Fruit fly (Drosophila melanogaster) whole organism, wandering third instar larva: Measurements from ENCODE around the gene CG33160.

ENCODE experiments used
- Abd-B ChIP-seq: fragments of >200 bp; optimal IDR thresholded peaks from 2 replicates; lab custom pipeline; 2017; ENCODE audit warnings: missing biosample characterization, missing genetic modification characterization
- CG32264 ChIP-seq: fragments of 200-800 bp; sonication (Bioruptor generic); optimal IDR thresholded peaks from 2 replicates; lab custom pipeline; 2016; ENCODE audit warnings: missing biosample characterization, missing genetic modification characterization
- CG9705 ChIP-seq: fragments of 200-800 bp; sonication (Bioruptor generic); optimal IDR thresholded peaks from 2 replicates; lab custom pipeline; 2018; ENCODE audit warnings: missing biosample characterization, mild to moderate bottlenecking, missing genetic modification characterization
- CrebA ChIP-seq: fragments of 200-800 bp; sonication (Bioruptor generic); optimal IDR thresholded peaks from 2 replicates; lab custom pipeline; 2016; ENCODE audit warnings: missing biosample characterization, mild to moderate bottlenecking, missing genetic modification characterization, borderline replicate concordance
- Dfd ChIP-seq: fragments of >200 bp; optimal IDR thresholded peaks from 2 replicates; lab custom pipeline; 2017; ENCODE audit warnings: missing biosample characterization, missing genetic modification characterization
- Dif ChIP-seq: fragments of 200-275, 200-300 bp; sonication (Bioruptor generic); optimal IDR thresholded peaks from 2 replicates; lab custom pipeline; 2018; ENCODE audit warnings: missing biosample characterization, missing genetic modification characterization; ENCODE audit not compliant: partially characterized antibody
- GATAd ChIP-seq: sonication (Bioruptor generic); optimal IDR thresholded peaks from 2 replicates; lab custom pipeline; 2016; ENCODE audit warnings: missing biosample characterization, missing genetic modification characterization
- HLH106 ChIP-seq: fragments of 200-800 bp; optimal IDR thresholded peaks from 3 replicates; lab custom pipeline; 2019; ENCODE audit warnings: missing biosample characterization, mild to moderate bottlenecking, missing genetic modification characterization, moderate library complexity
- Hnf4 ChIP-seq: fragments of 200-800 bp; sonication (Bioruptor generic); optimal IDR thresholded peaks from 2 replicates; lab custom pipeline; 2016; ENCODE audit warnings: missing biosample characterization, mild to moderate bottlenecking, missing genetic modification characterization
- Hr78 ChIP-seq: fragments of >200 bp; optimal IDR thresholded peaks from 2 replicates; lab custom pipeline; 2017; ENCODE audit warnings: missing biosample characterization, missing genetic modification characterization
- Hr83 ChIP-seq: fragments of 200-300 bp; sonication (Bioruptor generic); optimal IDR thresholded peaks from 2 replicates; lab custom pipeline; 2016; ENCODE audit warnings: missing biosample characterization, mild to moderate bottlenecking, missing genetic modification characterization, moderate library complexity; ENCODE audit not compliant: poor library complexity, severe bottlenecking
- Jra ChIP-seq: sonication (Bioruptor generic); optimal IDR thresholded peaks from 2 replicates; lab custom pipeline; 2016; ENCODE audit warnings: missing biosample characterization, missing genetic modification characterization
- Mio ChIP-seq: sonication (Bioruptor generic); optimal IDR thresholded peaks from 2 replicates; lab custom pipeline; 2016; ENCODE audit warnings: missing biosample characterization, missing genetic modification characterization
- Myc ChIP-seq: fragments of >200 bp; optimal IDR thresholded peaks from 2 replicates; lab custom pipeline; 2017
- N ChIP-seq: fragments of >200 bp; optimal IDR thresholded peaks from 2 replicates; lab custom pipeline; 2018; ENCODE audit warnings: missing biosample characterization, missing external identifiers, missing genetic modification characterization
- OdsH ChIP-seq: fragments of 200-800 bp; sonication (Bioruptor generic); optimal IDR thresholded peaks from 2 replicates; lab custom pipeline; 2016; ENCODE audit warnings: missing biosample characterization, mild to moderate bottlenecking, missing genetic modification characterization
- Rel ChIP-seq, 2 experiments: fragments of 200-800 bp; sonication (Bioruptor generic) in 1 of 2; optimal IDR thresholded peaks; 2 replicates in 1 of 2; 3 replicates in 1 of 2; lab custom pipeline; 2016 to 2019; ENCODE audit warnings: mild to moderate bottlenecking in 2 of 2, missing biosample characterization in 2 of 2, missing genetic modification characterization in 2 of 2, moderate library complexity in 1 of 2
- Sp1 ChIP-seq: fragments of 200-800 bp; sonication (Bioruptor generic); optimal IDR thresholded peaks from 3 replicates; lab custom pipeline; 2019; ENCODE audit warnings: missing biosample characterization, mild to moderate bottlenecking, missing genetic modification characterization, moderate library complexity
- Vsx2 ChIP-seq: fragments of 200-300, 225-300 bp; sonication (Bioruptor generic); optimal IDR thresholded peaks from 2 replicates; lab custom pipeline; 2018; ENCODE audit warnings: missing biosample characterization, missing genetic modification characterization; ENCODE audit not compliant: partially characterized antibody
- br ChIP-seq: fragments of 200-800 bp; sonication (Bioruptor generic); optimal IDR thresholded peaks from 2 replicates; lab custom pipeline; 2016; ENCODE audit warnings: missing biosample characterization, missing genetic modification characterization
- brk ChIP-seq: fragments of 200-800 bp; sonication (Bioruptor generic); optimal IDR thresholded peaks from 2 replicates; lab custom pipeline; 2016; ENCODE audit warnings: missing biosample characterization, mild to moderate bottlenecking, missing genetic modification characterization
- dl ChIP-seq, 2 experiments: fragments of 175-275, 200-275 bp in 1 of 2; fragments of 200-275 bp in 1 of 2; sonication (Bioruptor generic); optimal IDR thresholded peaks; lab custom pipeline; 2018; ENCODE audit warnings: mild to moderate bottlenecking in 2 of 2, missing biosample characterization in 2 of 2, missing genetic modification characterization in 2 of 2, moderate library complexity in 2 of 2; ENCODE audit not compliant: partially characterized antibody in 2 of 2, insufficient read depth in 1 of 2
- dmrt93B ChIP-seq: fragments of 200-800 bp; sonication (Bioruptor generic); optimal IDR thresholded peaks from 2 replicates; lab custom pipeline; 2018; ENCODE audit warnings: missing biosample characterization, mild to moderate bottlenecking, missing genetic modification characterization
- dsf ChIP-seq: sonication (Bioruptor generic); optimal IDR thresholded peaks from 2 replicates; lab custom pipeline; 2016; ENCODE audit warnings: missing biosample characterization, missing genetic modification characterization, borderline replicate concordance
- ey ChIP-seq: fragments of 200-800 bp; sonication (Bioruptor generic); optimal IDR thresholded peaks from 2 replicates; lab custom pipeline; 2016; ENCODE audit warnings: missing biosample characterization, missing genetic modification characterization
- foxo ChIP-seq, 2 experiments: fragments of 200-800 bp; sonication (Bioruptor generic); optimal IDR thresholded peaks; 2 replicates in 1 of 2; 3 replicates in 1 of 2; lab custom pipeline; 2016 to 2017; ENCODE audit warnings: missing biosample characterization in 2 of 2, missing genetic modification characterization in 2 of 2
- fru ChIP-seq: fragments of 200-800 bp; sonication (Bioruptor generic); optimal IDR thresholded peaks from 3 replicates; lab custom pipeline; 2016; ENCODE audit warnings: missing biosample characterization, mild to moderate bottlenecking, missing genetic modification characterization
- h ChIP-seq: fragments of 200-800 bp; sonication (Bioruptor generic); optimal IDR thresholded peaks from 3 replicates; lab custom pipeline; 2016; ENCODE audit warnings: missing biosample characterization, mild to moderate bottlenecking, missing genetic modification characterization
- jim ChIP-seq: fragments of 175-275, 200-325 bp; sonication (Bioruptor generic); optimal IDR thresholded peaks from 2 replicates; lab custom pipeline; 2016; ENCODE audit warnings: missing biosample characterization, mild to moderate bottlenecking, missing genetic modification characterization
- lola ChIP-seq: fragments of >200 bp; optimal IDR thresholded peaks from 2 replicates; lab custom pipeline; 2017; ENCODE audit warnings: missing biosample characterization, missing genetic modification characterization
- pan ChIP-seq: fragments of >200 bp; optimal IDR thresholded peaks from 2 replicates; lab custom pipeline; 2017
- psq ChIP-seq: fragments of 200-800 bp; sonication (Bioruptor generic); optimal IDR thresholded peaks from 3 replicates; lab custom pipeline; 2017; ENCODE audit warnings: missing biosample characterization, mild to moderate bottlenecking, missing genetic modification characterization, moderate library complexity
- rgr ChIP-seq: fragments of 200-800 bp; sonication (Bioruptor generic); optimal IDR thresholded peaks from 3 replicates; lab custom pipeline; 2016; ENCODE audit warnings: missing biosample characterization, mild to moderate bottlenecking, missing genetic modification characterization
- sage ChIP-seq: fragments of 200-800 bp; sonication (Bioruptor generic); optimal IDR thresholded peaks from 2 replicates; lab custom pipeline; 2016; ENCODE audit warnings: missing biosample characterization, mild to moderate bottlenecking, missing genetic modification characterization
- sv ChIP-seq: fragments of 200-800 bp; sonication (Bioruptor generic); optimal IDR thresholded peaks from 3 replicates; lab custom pipeline; 2016; ENCODE audit warnings: missing biosample characterization, missing genetic modification characterization
- tai ChIP-seq: sonication (Bioruptor generic); optimal IDR thresholded peaks from 2 replicates; lab custom pipeline; 2016; ENCODE audit warnings: missing biosample characterization, missing genetic modification characterization
- usp ChIP-seq: fragments of >200 bp; optimal IDR thresholded peaks from 2 replicates; lab custom pipeline; 2017; ENCODE audit warnings: missing biosample characterization, missing genetic modification characterization
- woc ChIP-seq: sonication (Bioruptor generic); optimal IDR thresholded peaks from 2 replicates; lab custom pipeline; 2016; ENCODE audit warnings: missing biosample characterization, mild to moderate bottlenecking, missing genetic modification characterization

CG33160 gene

dm6 chr3L:3246378-3247129 is 40.4 kb upstream of the CG33160 start:
- TF ChIP-seq Hr78 (GFP tag; lab: Kevin White, UChicago) (no peak), Sp1 (GFP tag; lab: Kevin White, UChicago) (peak; percentile 99), Dif (GFP tag; lab: Kevin White, UChicago) (peak; percentile 61), jim (GFP tag; lab: Kevin White, UChicago) (peak; percentile 99), rgr (peak; percentile 88), brk (GFP tag; lab: Kevin White, UChicago) (peak; percentile 89), Hnf4 (GFP tag; lab: Kevin White, UChicago) (peak; percentile 58), fru (GFP tag; lab: Kevin White, UChicago) (peak; percentile 96), Rel (GFP tag; optimal IDR thresholded peaks at IDR 0.05; lab: Kevin White, UChicago) (peak; percentile 100), Rel (tag; optimal IDR thresholded peaks at IDR 0.05; lab: Kevin White, UChicago) (peak; percentile 91), tai (peak; percentile 80), psq (GFP tag; lab: Kevin White, UChicago) (peak; percentile 87), dmrt93B (GFP tag; lab: Kevin White, UChicago) (peak; percentile 73), sage (GFP tag; lab: Kevin White, UChicago) (peak; percentile 97), GATAd (GFP tag; lab: Kevin White, UChicago) (peak; percentile 25), usp (GFP tag; lab: Kevin White, UChicago) (no peak), Dfd (no peak), Vsx2 (GFP tag; lab: Kevin White, UChicago) (no peak), lola (GFP tag; lab: Kevin White, UChicago) (no peak), Jra (GFP tag; lab: Kevin White, UChicago) (peak; percentile 89), foxo (GFP tag; optimal IDR thresholded peaks at IDR 0.05; lab: Kevin White, UChicago) (peak; percentile 74 to 95), dsf (GFP tag; lab: Kevin White, UChicago) (no peak), HLH106 (tag; lab: Kevin White, UChicago) (peak; percentile 90), h (GFP tag; lab: Kevin White, UChicago) (peak; percentile 89), dl (GFP tag; optimal IDR thresholded peaks at IDR 0.05; lab: Kevin White, UChicago; ENCODE audit: insufficient read depth in 1 of 2, partially characterized antibody in 2 of 2) (peak; percentile 32 to 59), ey (GFP tag; lab: Kevin White, UChicago) (peak; percentile 96), sv (GFP tag; lab: Kevin White, UChicago) (no peak), woc (GFP tag; lab: Kevin White, UChicago) (peak; percentile 86), br (GFP tag; lab: Kevin White, UChicago) (peak; percentile 90), Mio (GFP tag; lab: Kevin White, UChicago) (no peak), CrebA (GFP tag; lab: Kevin White, UChicago) (peak; percentile 99), CG9705 (peak; percentile 69), Abd-B (GFP tag; lab: Kevin White, UChicago) (no peak), pan (lab: Kevin White, UChicago) (no peak), OdsH (GFP tag; lab: Kevin White, UChicago) (peak; percentile 85), CG32264 (GFP tag; lab: Kevin White, UChicago) (peak; percentile 82), Myc (lab: Kevin White, UChicago) (no peak), N (no peak), Hr83 (GFP tag; lab: Kevin White, UChicago) (peak; percentile 63)
- TF ChIP-seq, all 38 proteins: peak for 26

- peak; percentile 86 for TF ChIP-seq br (GFP tag; lab: Kevin White, UChicago)
- TF ChIP-seq Hr78 (GFP tag; lab: Kevin White, UChicago) = no peak
- peak in 1 of 2 experiments; percentile 73 for TF ChIP-seq foxo (GFP tag; optimal IDR thresholded peaks at IDR 0.05; lab: Kevin White, UChicago)
- TF ChIP-seq pan (lab: Kevin White, UChicago) = no peak
- TF ChIP-seq CG9705 = peak; percentile 46
- no peak for TF ChIP-seq dl (GFP tag; optimal IDR thresholded peaks at IDR 0.05; lab: Kevin White, UChicago; ENCODE audit: insufficient read depth in 1 of 2, partially characterized antibody in 2 of 2)
- TF ChIP-seq jim (GFP tag; lab: Kevin White, UChicago) = no peak
- TF ChIP-seq CG32264 (GFP tag; lab: Kevin White, UChicago) = peak; percentile 28
- TF ChIP-seq tai = peak; percentile 52
- peak; percentile 86 for TF ChIP-seq OdsH (GFP tag; lab: Kevin White, UChicago)
- TF ChIP-seq Mio (GFP tag; lab: Kevin White, UChicago) = no peak
- TF ChIP-seq brk (GFP tag; lab: Kevin White, UChicago) = peak; percentile 72
- TF ChIP-seq woc (GFP tag; lab: Kevin White, UChicago) = peak; percentile 38
- TF ChIP-seq rgr = peak; percentile 70
- peak; percentile 73 for TF ChIP-seq ey (GFP tag; lab: Kevin White, UChicago)
- peak; percentile 71 for TF ChIP-seq h (GFP tag; lab: Kevin White, UChicago)
- TF ChIP-seq Hnf4 (GFP tag; lab: Kevin White, UChicago) = peak; percentile 61
- TF ChIP-seq sage (GFP tag; lab: Kevin White, UChicago) = peak; percentile 43
- peak; percentile 83 for TF ChIP-seq HLH106 (tag; lab: Kevin White, UChicago)
- TF ChIP-seq dmrt93B (GFP tag; lab: Kevin White, UChicago) = peak; percentile 42
- TF ChIP-seq Sp1 (GFP tag; lab: Kevin White, UChicago) = peak; percentile 91
- peak; percentile 25 for TF ChIP-seq Rel (GFP tag; optimal IDR thresholded peaks at IDR 0.05; lab: Kevin White, UChicago)
- peak; percentile 17 for TF ChIP-seq Rel (tag; optimal IDR thresholded peaks at IDR 0.05; lab: Kevin White, UChicago)
- TF ChIP-seq CrebA (GFP tag; lab: Kevin White, UChicago) = peak; percentile 78
- TF ChIP-seq fru (GFP tag; lab: Kevin White, UChicago) = peak; percentile 88
- TF ChIP-seq GATAd (GFP tag; lab: Kevin White, UChicago) = no peak
- TF ChIP-seq psq (GFP tag; lab: Kevin White, UChicago) = peak; percentile 67
Observed at dm6 chr3L:3245189-3245588, 39.0 kb upstream of the CG33160 start.
